Worm (Caenorhabditis elegans) whole organism, midembryonic: ENCODE data around the gene lin-22.

Experiments
- cog-1 ChIP-seq: sonication (generic microtip); optimal IDR thresholded peaks from 2 replicates; lab custom pipeline; 2016; ENCODE audit warnings: missing genetic modification characterization, missing compliant biosample characterization
- klf-2 ChIP-seq: fragments of 200-800 bp; sonication (Bioruptor generic); conservative IDR thresholded peaks from 2 replicates; pipeline ENCODE4 v1.3.6; 2022; ENCODE audit warnings: missing genetic modification reagents, missing genetic modification characterization, missing compliant biosample characterization
- med-1 ChIP-seq: sonication (generic microtip); optimal IDR thresholded peaks from 2 replicates; lab custom pipeline; 2017; ENCODE audit warnings: missing genetic modification characterization, mild to moderate bottlenecking, missing compliant biosample characterization, antibody characterized with exemption, missing genetic modification reagents; ENCODE audit not compliant: insufficient read depth
- ref-1 ChIP-seq: fragments of 200-800 bp; sonication (Bioruptor generic); conservative IDR thresholded peaks from 2 replicates; pipeline ENCODE4 v1.3.6; 2022; ENCODE audit warnings: missing genetic modification reagents, missing genetic modification characterization, missing compliant biosample characterization
- tab-1 ChIP-seq: fragments of 200-800 bp; sonication (Bioruptor generic); IDR thresholded peaks from 2 replicates; pipeline ENCODE4 v1.3.6; 2022; ENCODE audit warnings: missing genetic modification characterization, missing compliant biosample characterization
- ztf-23 ChIP-seq: fragments of 200-800 bp; sonication (Bioruptor generic); IDR thresholded peaks from 2 replicates; pipeline ENCODE4 v1.3.6; 2022; ENCODE audit warnings: missing genetic modification reagents, missing genetic modification characterization, missing compliant biosample characterization

DNA sequence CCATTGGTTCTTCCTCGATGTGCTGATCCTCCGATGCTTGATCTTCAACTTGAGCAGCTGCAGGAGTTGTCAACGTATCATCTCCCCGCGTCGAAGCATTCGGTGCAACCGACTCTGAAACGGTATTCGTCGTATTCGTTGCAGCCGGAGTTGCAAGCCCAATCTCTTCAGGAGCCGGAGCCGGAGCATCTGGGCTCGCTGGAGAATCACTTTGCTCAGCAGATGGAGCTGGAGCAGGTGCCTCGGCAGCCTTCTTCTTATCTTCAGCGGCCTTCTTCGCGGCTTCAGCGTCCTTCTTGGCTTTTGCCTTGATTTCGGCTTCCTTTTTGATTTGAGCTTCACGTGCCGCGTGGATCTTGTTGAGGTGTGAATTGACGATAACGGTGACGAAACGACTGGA lies 19.2 kb downstream of the lin-22 start:
- TF ChIP-seq med-1 (GFP tag; lab: Kevin White, UChicago) (no peak), ref-1 (GFP tag; lab: Robert Waterston, UW) (no peak), klf-2 (GFP tag; lab: Robert Waterston, UW) (no peak), ztf-23 (GFP tag; lab: Robert Waterston, UW) (no peak), cog-1 (tag; lab: Kevin White, UChicago) (no peak), tab-1 (no peak)
